Fruit fly (Drosophila melanogaster) Kc167 (cell line): ENCODE measurements around the gene indra.

ENCODE experiments used
- Myc ChIP-seq: fragments of >200 bp; optimal IDR thresholded peaks from 2 replicates; lab custom pipeline; 2017; ENCODE audit warnings: missing external identifiers
- Sin3A ChIP-seq: fragments of >200 bp; optimal IDR thresholded peaks from 2 replicates; lab custom pipeline; 2018; ENCODE audit warnings: missing external identifiers
- h ChIP-seq: fragments of >200 bp; optimal IDR thresholded peaks from 3 replicates; lab custom pipeline; 2018; ENCODE audit warnings: missing external identifiers
- insv ChIP-seq: fragments of >200 bp; optimal IDR thresholded peaks from 3 replicates; lab custom pipeline; 2018; ENCODE audit warnings: missing external identifiers
- psq ChIP-seq: fragments of >200 bp; optimal IDR thresholded peaks from 2 replicates; lab custom pipeline; 2017; ENCODE audit warnings: missing external identifiers
- ttk ChIP-seq: sonication (Bioruptor generic); optimal IDR thresholded peaks from 2 replicates; lab custom pipeline; 2017; ENCODE audit warnings: missing external identifiers

The indra gene

DNA sequence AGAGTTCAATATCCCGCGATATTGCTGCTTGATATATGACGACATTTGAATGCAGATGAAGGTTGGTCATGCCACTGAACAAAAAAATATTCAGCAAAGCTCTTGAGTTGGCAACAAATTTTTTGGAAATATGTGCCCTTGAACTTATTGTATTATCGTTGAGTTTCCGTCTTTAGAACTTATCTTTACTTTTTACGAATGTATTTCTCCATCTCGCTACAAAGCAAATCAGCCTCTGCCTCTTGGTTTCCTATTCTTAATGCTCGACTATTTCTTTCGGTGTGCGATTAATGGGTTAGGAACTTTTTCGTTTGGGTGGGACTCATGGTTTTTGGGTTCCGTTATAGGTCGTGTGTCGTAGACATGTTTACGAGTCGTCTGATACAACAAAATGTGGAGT lies 19.1 kb downstream of the indra start:
- TF ChIP-seq ttk (lab: Kevin White, UChicago) (no peak), h (lab: Kevin White, UChicago) (no peak), Sin3A (no peak), Myc (lab: Kevin White, UChicago) (no peak), insv (lab: Kevin White, UChicago) (no peak), psq (no peak)

DNA sequence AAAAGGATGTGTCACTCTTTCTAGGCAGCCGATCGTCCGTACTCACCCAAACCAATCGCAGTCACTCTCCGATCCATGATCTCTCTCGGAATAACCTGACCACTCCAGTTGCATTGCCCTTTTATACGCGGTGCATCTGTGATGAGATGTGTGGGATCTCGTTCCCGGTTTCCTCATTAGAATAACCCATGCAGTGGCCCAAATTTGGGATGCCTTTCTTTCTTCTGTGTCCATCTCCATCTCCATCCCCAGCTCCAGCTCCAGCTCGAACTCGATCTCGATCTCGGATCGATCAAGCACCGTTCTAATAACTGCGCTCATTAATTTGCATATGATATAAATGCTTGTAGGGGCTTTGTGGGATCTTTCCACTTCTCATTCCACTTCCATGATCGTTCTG lies 19.5 kb downstream of the indra start, which contains the start of gene CG9184:
Gene CG9184, minus strand, starts transcription at position 101 of the 400 bp plus-strand sequence.
- TF ChIP-seq Sin3A, result no peak
- TF ChIP-seq ttk (lab: Kevin White, UChicago), result no peak
- no peak for TF ChIP-seq psq
- no peak for TF ChIP-seq insv (lab: Kevin White, UChicago)
- TF ChIP-seq Myc (lab: Kevin White, UChicago), result no peak
- no peak for TF ChIP-seq h (lab: Kevin White, UChicago)

DNA sequence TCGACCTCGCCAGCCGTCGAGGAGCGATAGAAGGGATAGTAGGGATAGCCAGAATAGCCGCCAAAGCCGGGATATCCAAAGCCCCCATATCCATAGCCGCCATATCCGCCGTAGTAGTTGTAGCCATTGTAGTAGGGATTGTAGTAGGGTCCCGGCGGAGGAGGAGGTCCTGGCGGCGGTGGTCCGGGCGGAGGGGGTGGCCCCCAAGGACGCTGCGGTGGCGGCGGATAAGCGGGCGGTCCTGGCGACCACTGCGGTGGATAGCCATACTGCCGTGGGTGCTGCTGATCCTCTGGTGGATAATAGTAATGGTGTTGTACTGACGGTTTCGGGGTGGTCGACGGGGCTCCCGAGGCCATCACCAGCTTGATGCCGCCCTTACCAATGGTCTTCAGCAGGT lies 20.0 kb downstream of the indra start:
- TF ChIP-seq h (lab: Kevin White, UChicago) (no peak), Sin3A (no peak), Myc (lab: Kevin White, UChicago) (no peak)

DNA sequence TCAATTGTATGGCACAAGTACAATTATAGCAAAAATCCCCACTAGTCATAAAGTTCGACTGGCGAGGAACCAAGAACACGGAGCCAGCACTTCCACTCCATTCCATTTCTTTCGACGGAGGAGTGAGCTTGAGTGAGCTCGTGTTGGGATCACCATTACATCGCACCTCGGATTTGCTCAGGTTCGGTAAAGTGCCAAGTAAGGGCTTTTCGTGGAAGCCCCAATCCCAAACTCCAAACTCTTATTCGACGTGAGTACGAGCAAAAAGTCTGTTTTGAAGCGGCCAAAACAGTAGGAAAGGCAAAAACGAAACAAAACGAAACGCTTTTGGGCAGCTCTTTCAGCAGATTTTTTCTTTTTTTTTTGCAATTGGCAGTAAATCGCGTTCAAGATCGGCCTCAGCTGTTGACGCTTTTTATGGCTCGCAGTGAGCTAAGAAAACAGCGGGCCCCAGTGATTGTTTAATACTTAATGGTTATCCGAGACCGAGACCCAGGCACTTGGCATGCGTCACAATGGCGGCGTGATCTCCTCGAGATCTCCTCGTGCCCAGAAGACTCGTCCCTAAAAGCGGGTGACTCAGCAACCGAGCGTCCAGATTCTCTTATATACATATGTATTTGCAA lies 21.2 kb downstream of the indra start:
- no peak for TF ChIP-seq Sin3A
- TF ChIP-seq ttk (lab: Kevin White, UChicago), result no peak

DNA sequence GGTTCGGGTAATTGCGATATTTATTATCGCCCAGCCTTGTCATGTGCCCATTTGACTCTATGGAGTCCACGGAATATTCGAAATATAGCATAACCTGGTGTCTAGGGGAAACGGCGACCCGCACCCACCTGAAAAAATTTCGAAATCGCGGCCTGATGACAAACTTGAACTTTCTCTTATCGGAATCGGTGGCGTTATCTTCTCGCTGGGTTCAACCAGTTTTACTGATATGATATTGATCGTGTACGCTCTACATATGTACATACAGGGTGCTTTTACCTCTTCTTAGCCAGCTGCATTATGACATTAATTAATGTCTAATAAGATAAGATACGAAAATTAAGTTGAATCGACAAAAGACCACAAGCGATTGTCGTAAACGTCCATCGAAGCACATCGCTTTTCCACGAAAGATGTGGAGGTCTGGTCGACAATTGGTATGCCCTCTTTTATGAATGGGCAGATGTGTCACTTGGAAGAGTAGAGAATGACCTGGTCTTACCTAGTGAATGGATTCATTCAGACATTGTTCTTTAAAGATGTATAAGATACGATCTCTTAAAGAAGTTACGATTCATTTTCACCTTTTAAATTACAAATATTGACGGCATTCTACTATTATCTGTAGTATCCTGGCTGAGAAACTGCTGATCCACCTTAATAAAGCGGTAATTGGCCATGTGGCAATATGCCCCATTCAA lies 21.8 kb downstream of the indra start:
- no peak for TF ChIP-seq Myc (lab: Kevin White, UChicago)
- no peak for TF ChIP-seq insv (lab: Kevin White, UChicago)
- TF ChIP-seq ttk (lab: Kevin White, UChicago), result no peak
- no peak for TF ChIP-seq psq
- TF ChIP-seq Sin3A, result no peak
- no peak for TF ChIP-seq h (lab: Kevin White, UChicago)

DNA sequence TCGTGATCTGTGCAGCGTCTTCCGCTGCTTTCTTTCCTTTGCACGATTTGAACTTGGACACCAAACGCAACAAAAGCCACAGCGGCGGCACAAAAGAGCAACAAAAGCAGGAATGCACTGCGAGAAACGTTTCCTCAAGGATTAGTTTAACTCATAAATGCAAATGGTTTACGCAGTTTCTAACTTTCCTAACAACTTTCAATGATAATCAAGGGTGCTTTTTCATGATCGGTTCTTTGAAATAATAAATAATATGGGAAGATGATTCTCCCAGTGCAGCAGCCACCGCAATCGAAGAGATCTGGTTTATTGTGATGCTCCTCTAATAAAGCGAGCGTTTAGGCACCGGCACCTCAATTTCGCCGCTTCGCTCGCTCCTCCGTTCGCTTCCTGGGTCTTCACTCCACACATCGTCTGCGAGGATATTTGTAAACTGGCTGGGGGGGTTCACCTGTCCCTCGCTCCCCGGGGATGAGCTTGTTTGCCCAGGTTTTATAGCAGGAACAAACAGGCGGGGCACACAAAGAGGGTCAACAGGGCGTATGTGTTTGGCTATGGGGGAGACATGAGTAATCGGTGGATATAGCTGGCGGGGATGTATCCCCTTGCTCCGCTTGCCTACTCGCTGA lies 23.0 kb downstream of the indra start:
- no peak for TF ChIP-seq h (lab: Kevin White, UChicago)
- TF ChIP-seq Sin3A, result no peak
- no peak for TF ChIP-seq ttk (lab: Kevin White, UChicago)
- TF ChIP-seq Myc (lab: Kevin White, UChicago), result no peak
- TF ChIP-seq psq, result no peak
- TF ChIP-seq insv (lab: Kevin White, UChicago), result no peak

DNA sequence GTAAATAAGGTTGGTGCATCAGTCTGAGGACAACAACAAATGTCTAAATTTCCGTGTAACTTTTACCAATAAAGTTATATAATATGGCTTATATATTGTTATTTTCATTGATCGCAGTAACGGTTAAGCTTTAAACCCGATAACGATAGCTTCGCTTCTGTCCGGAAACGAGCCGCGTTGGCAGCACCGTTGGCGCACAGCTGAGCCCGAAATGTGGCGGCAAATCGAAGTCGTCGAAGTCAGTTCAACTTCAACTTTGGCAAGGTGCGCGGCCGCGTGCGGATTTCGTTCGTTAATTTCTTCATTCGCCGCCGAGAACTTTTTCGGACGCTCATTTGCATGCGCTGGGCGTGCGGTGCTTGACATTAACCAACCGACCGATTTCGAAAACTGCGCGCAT lies 24.0 kb downstream of the indra start, which contains the start of gene Myo61F:
Gene Myo61F, plus strand, starts transcription at position 240 of the 400 bp plus-strand sequence.
- TF ChIP-seq h (lab: Kevin White, UChicago), result no peak

DNA sequence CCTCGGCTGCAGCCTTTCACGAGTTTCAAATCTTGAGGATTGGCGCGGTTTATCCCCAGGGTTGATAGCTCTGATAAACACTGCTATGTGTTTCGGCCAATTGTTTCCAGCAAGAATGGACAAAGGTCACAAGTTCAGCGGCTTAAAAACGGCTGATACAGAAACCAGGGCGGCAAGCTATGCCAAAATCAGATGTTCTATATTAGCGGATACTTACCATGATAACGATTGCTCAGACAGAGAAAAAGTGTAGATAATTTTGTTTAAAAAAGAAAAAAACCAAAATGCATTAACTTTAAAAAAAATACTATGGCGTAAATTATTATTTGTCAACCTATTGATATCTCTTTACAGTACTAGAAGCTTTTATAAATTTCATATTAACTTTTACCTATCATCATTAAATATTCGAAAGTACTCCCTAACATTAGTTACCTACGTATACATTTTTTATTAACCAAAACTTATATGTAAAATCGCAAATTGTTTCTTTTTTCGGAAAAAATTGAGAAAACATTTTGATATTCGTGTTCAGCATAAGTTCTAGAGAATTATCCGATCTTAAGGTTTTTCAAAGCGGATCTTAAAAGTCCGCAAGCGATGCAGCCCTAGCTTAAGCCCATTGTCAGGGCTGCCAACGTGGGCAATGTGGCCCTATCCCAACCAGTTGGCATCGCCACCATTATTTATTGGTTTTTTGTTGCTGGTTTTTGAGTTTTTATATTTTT lies 29.0 kb downstream of the indra start, which contains the start of the genes sturkopf and Herc4:
Gene sturkopf, minus strand, starts transcription at position 339 of the 728 bp plus-strand sequence.
Gene Herc4, plus strand, starts transcription at position 658 of the 728 bp plus-strand sequence.
- TF ChIP-seq Sin3A, result no peak
- no peak for TF ChIP-seq Myc (lab: Kevin White, UChicago)
- no peak for TF ChIP-seq psq
- no peak for TF ChIP-seq ttk (lab: Kevin White, UChicago)

DNA sequence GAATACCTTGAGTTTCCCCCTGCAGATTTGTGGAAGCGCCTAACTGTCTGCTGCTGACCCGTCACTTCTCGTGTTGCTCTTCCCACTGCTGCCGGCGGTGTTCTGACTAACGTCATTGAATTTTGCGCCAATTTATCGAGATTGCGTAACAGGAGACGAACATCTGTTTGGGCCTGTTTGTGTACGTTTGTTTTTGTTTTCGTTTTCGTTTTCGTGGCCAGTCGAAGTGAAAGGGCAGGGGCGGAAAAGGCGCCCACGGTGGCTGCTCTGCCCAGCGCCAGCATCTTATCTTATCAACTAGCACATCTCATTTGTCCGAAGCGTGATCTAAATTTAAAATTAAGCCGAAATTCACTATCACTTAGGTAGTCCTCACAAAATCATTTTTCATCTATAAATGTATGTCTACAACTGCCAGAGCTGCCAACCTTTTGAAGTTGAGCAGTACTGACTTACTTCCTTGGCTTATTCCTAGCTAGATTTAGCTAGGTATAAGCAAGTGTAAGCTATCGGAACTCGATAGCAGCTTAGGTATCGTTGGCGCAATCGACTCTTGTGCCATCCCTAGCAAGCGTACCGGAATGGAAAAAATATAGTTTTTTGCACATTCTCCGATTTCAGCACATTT lies 35.1 kb downstream of the indra start, which contains the start of the genes Ctr9 and Nt5a:
Gene Ctr9, plus strand, starts transcription at position 220 of the 628 bp plus-strand sequence.
Gene Nt5a, minus strand, starts transcription at position 414 of the 628 bp plus-strand sequence.
- no peak for TF ChIP-seq insv (lab: Kevin White, UChicago)
- TF ChIP-seq ttk (lab: Kevin White, UChicago), result no peak
- no peak for TF ChIP-seq h (lab: Kevin White, UChicago)
- TF ChIP-seq Sin3A, result no peak
- TF ChIP-seq psq, result no peak
- TF ChIP-seq Myc (lab: Kevin White, UChicago), result no peak

DNA sequence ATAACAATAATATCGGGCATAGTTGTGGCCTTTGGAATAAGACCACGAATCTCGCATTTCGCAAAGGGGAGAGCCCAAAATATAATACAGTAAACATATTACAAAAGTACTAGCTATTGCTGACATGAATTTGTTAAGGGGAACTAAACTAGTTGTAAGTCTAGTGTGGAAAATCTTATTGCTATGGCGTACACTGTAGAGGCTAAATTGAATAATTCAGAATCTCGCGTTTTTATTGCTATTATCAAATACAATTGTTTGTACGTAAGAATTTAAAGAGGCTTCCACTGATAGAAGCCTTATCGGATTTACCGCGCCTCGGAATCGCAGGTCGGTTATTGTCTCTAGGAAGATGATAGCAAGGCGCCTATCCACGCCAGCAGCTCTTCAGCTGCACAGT lies 36.9 kb downstream of the indra start:
- no peak for TF ChIP-seq ttk (lab: Kevin White, UChicago)
- TF ChIP-seq Myc (lab: Kevin White, UChicago), result no peak
- no peak for TF ChIP-seq h (lab: Kevin White, UChicago)
- no peak for TF ChIP-seq psq
- no peak for TF ChIP-seq Sin3A
- no peak for TF ChIP-seq insv (lab: Kevin White, UChicago)

DNA sequence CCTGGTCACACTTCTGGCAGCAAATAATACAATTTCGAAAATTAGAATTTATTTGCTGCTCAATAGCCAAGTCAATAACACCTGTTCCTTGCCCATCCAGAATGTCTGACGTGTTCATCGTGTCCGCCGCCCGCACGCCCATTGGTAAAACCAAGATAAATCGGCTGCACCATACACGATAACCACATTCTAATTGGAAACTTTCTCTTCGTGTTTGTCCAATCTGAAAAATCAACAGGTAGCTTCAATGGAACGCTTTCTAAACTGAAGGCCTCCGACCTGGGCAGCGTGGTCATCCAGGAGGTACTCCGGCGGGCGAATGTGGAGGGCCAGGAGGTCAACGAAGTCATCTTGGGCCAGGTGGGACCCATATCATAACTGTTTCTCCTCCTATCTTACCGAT lies 39.3 kb downstream of the indra start:
- TF ChIP-seq insv (lab: Kevin White, UChicago), result no peak
- no peak for TF ChIP-seq Sin3A
- no peak for TF ChIP-seq Myc (lab: Kevin White, UChicago)
- no peak for TF ChIP-seq psq
- no peak for TF ChIP-seq h (lab: Kevin White, UChicago)
- TF ChIP-seq ttk (lab: Kevin White, UChicago), result no peak
